Worm (Caenorhabditis elegans): ENCODE results near the gene fbxa-59.

ce11 chrIII:943426-943927 lies at the start of gene fbxa-59:
- no peak for TF ChIP-seq ama-1 (optimal IDR thresholded peaks at IDR 0.05)
- TF ChIP-seq ama-1 (GFP tag; optimal IDR thresholded peaks at IDR 0.05): no peak
- TF ChIP-seq tlf-1 (GFP tag; optimal IDR thresholded peaks at IDR 0.05): no peak
- no peak for TF ChIP-seq mxl-1 (tag; optimal IDR thresholded peaks at IDR 0.05)
- TF ChIP-seq snpc-4 (GFP tag; optimal IDR thresholded peaks at IDR 0.05): no peak
- no peak for TF ChIP-seq snpc-4 (tag; optimal IDR thresholded peaks at IDR 0.05)
- no peak for TF ChIP-seq ets-4 (GFP tag; optimal IDR thresholded peaks at IDR 0.05)
- no peak for TF ChIP-seq hrde-1 (tag; optimal IDR thresholded peaks at IDR 0.05; ENCODE audit: borderline replicate concordance)
- no peak for TF ChIP-seq ztf-28 (GFP tag; IDR thresholded peaks at IDR 0.05)
- no peak for TF ChIP-seq ztf-18 (tag; optimal IDR thresholded peaks at IDR 0.05)
- no peak for TF ChIP-seq mcd-1 (GFP tag; IDR thresholded peaks at IDR 0.05)
- TF ChIP-seq zfh-2 (GFP tag; conservative IDR thresholded peaks at IDR 0.05): no peak
- TF ChIP-seq K11D2.4 (GFP tag; IDR thresholded peaks at IDR 0.05): no peak
